Fruit fly (Drosophila melanogaster) whole organism: ENCODE data around the gene Fic.

ENCODE experiments used
- CG8478 ChIP-seq: fragments of >200 bp; optimal IDR thresholded peaks from 2 replicates; lab custom pipeline; 2018; ENCODE audit warnings: inconsistent platforms
- pan ChIP-seq: fragments of >200 bp; optimal IDR thresholded peaks from 2 replicates; lab custom pipeline; 2017
- psq ChIP-seq: fragments of >200 bp; optimal IDR thresholded peaks from 2 replicates; lab custom pipeline; 2017
- usp ChIP-seq: fragments of >200 bp; optimal IDR thresholded peaks from 2 replicates; lab custom pipeline; 2017; ENCODE audit warnings: missing biosample characterization, missing genetic modification characterization, mixed read lengths

dm6 chr2L:6462259-6462658 lies 38.1 kb downstream of the Fic start:
- TF ChIP-seq usp (GFP tag; lab: Kevin White, UChicago) (no peak), psq (no peak), pan (no peak), CG8478 (lab: Kevin White, UChicago) (no peak)
